Worm (Caenorhabditis elegans) whole organism, young adult: ENCODE data around the gene F01D5.10.

Experiments used
- F37B4.10 ChIP-seq: fragments of 200-800 bp; sonication (Bioruptor generic); IDR thresholded peaks from 2 replicates; pipeline ENCODE4 v1.3.6; 2022; ENCODE audit warnings: missing genetic modification characterization, missing compliant biosample characterization
- F39B2.1 ChIP-seq: fragments of 200-800 bp; sonication (Bioruptor generic); IDR thresholded peaks from 2 replicates; pipeline ENCODE4 v1.3.6; 2022; ENCODE audit warnings: missing genetic modification reagents, missing genetic modification characterization, missing compliant biosample characterization
- F55B11.4 ChIP-seq: sonication (generic microtip); optimal IDR thresholded peaks from 2 replicates; lab custom pipeline; 2016; ENCODE audit warnings: missing compliant biosample characterization, missing genetic modification characterization, borderline replicate concordance; ENCODE audit not compliant: insufficient read depth
- F57A8.1 ChIP-seq: fragments of 200-800 bp; sonication (Bioruptor generic); optimal IDR thresholded peaks from 2 replicates; lab custom pipeline; 2018; ENCODE audit warnings: mild to moderate bottlenecking, missing genetic modification characterization, moderate library complexity, missing compliant biosample characterization
- K11D2.4 ChIP-seq: fragments of 200-800 bp; sonication (Bioruptor generic); IDR thresholded peaks from 2 replicates; pipeline ENCODE4 v1.3.6; 2022; ENCODE audit warnings: missing genetic modification reagents, missing genetic modification characterization, missing compliant biosample characterization
- K12H6.12 ChIP-seq: fragments of 200-800 bp; sonication (Bioruptor generic); optimal IDR thresholded peaks from 2 replicates; lab custom pipeline; 2018; ENCODE audit warnings: mild to moderate bottlenecking, missing genetic modification characterization, missing compliant biosample characterization
- Y56A3A.18 ChIP-seq: fragments of 200-800 bp; sonication (Bioruptor generic); IDR thresholded peaks from 2 replicates; pipeline ENCODE4 v1.3.6; 2022; ENCODE audit warnings: missing genetic modification reagents, missing genetic modification characterization, missing compliant biosample characterization
- Y67H2A.10 ChIP-seq: fragments of 200-800 bp; sonication (Bioruptor generic); conservative IDR thresholded peaks from 2 replicates; pipeline ENCODE4 v1.3.6; 2022; ENCODE audit warnings: missing genetic modification reagents, missing genetic modification characterization, missing compliant biosample characterization
- aptf-2 ChIP-seq: fragments of 200-800 bp; sonication (Bioruptor generic); conservative IDR thresholded peaks from 2 replicates; pipeline ENCODE4 v1.3.6; 2022; ENCODE audit warnings: missing genetic modification reagents, missing genetic modification characterization, missing compliant biosample characterization
- atf-7 ChIP-seq: sonication (generic microtip); optimal IDR thresholded peaks from 2 replicates; lab custom pipeline; 2017; ENCODE audit warnings: mild to moderate bottlenecking, missing genetic modification characterization, missing compliant biosample characterization
- attf-5 ChIP-seq: fragments of 200-800 bp; sonication (Bioruptor generic); optimal IDR thresholded peaks from 2 replicates; lab custom pipeline; 2018; ENCODE audit warnings: mild to moderate bottlenecking, missing genetic modification characterization, missing compliant biosample characterization
- bed-2 ChIP-seq: fragments of 200-800 bp; sonication (Bioruptor generic); IDR thresholded peaks from 2 replicates; pipeline ENCODE4 v1.3.6; 2022; ENCODE audit warnings: missing genetic modification reagents, missing genetic modification characterization, missing compliant biosample characterization
- ccch-3 ChIP-seq: fragments of 200-800 bp; sonication (Bioruptor generic); optimal IDR thresholded peaks from 2 replicates; lab custom pipeline; 2018; ENCODE audit warnings: mild to moderate bottlenecking, missing genetic modification characterization, missing compliant biosample characterization
- cebp-2 ChIP-seq: fragments of 200-800 bp; sonication (Bioruptor generic); IDR thresholded peaks from 2 replicates; pipeline ENCODE4 v1.3.6; 2022; ENCODE audit warnings: missing genetic modification characterization, missing compliant biosample characterization
- ceh-27 ChIP-seq: fragments of 200-800 bp; sonication (Bioruptor generic); optimal IDR thresholded peaks from 2 replicates; lab custom pipeline; 2018; ENCODE audit warnings: mild to moderate bottlenecking, missing genetic modification characterization, moderate library complexity, missing compliant biosample characterization
- ceh-40 ChIP-seq: fragments of 200-800 bp; sonication (Bioruptor generic); IDR thresholded peaks from 2 replicates; pipeline ENCODE4 v1.3.6; 2022; ENCODE audit warnings: missing genetic modification characterization, missing compliant biosample characterization
- dox-1 ChIP-seq: fragments of 200-800 bp; sonication (Bioruptor generic); IDR thresholded peaks from 2 replicates; pipeline ENCODE4 v1.3.6; 2022; ENCODE audit warnings: missing genetic modification reagents, missing genetic modification characterization, missing compliant biosample characterization
- egl-44 ChIP-seq: fragments of 200-800 bp; sonication (Bioruptor generic); IDR thresholded peaks from 2 replicates; pipeline ENCODE4 v1.3.6; 2022; ENCODE audit warnings: missing genetic modification reagents, missing genetic modification characterization, missing compliant biosample characterization
- egrh-3 ChIP-seq: fragments of 200-800 bp; sonication (Bioruptor generic); IDR thresholded peaks from 2 replicates; pipeline ENCODE4 v1.3.6; 2022; ENCODE audit warnings: missing genetic modification reagents, missing genetic modification characterization, missing compliant biosample characterization
- ets-4 ChIP-seq: fragments of 200-800 bp; sonication (Bioruptor generic); optimal IDR thresholded peaks from 2 replicates; lab custom pipeline; 2018; ENCODE audit warnings: mild to moderate bottlenecking, missing genetic modification characterization, missing compliant biosample characterization
- hlh-26 ChIP-seq: fragments of 200-800 bp; sonication (Bioruptor generic); conservative IDR thresholded peaks from 2 replicates; pipeline ENCODE4 v1.3.6; 2022; ENCODE audit warnings: missing genetic modification reagents, missing genetic modification characterization, missing compliant biosample characterization
- hmg-1.2 ChIP-seq: fragments of 200-800 bp; sonication (Bioruptor generic); IDR thresholded peaks from 2 replicates; pipeline ENCODE4 v1.3.6; 2022; ENCODE audit warnings: missing genetic modification reagents, missing genetic modification characterization, missing compliant biosample characterization
- hmg-20 ChIP-seq: fragments of 200-800 bp; sonication (Bioruptor generic); IDR thresholded peaks from 2 replicates; pipeline ENCODE4 v1.3.6; 2022; ENCODE audit warnings: missing genetic modification reagents, missing genetic modification characterization, missing compliant biosample characterization
- hsf-1 ChIP-seq: fragments of 200-800 bp; sonication (Bioruptor generic); IDR thresholded peaks from 2 replicates; pipeline ENCODE4 v1.3.6; 2022; ENCODE audit warnings: missing genetic modification reagents, missing genetic modification characterization, missing compliant biosample characterization
- let-526 ChIP-seq: fragments of 200-800 bp; sonication (Bioruptor generic); IDR thresholded peaks from 2 replicates; pipeline ENCODE4 v1.3.6; 2022; ENCODE audit warnings: missing genetic modification reagents, missing genetic modification characterization, missing compliant biosample characterization
- lsl-1 ChIP-seq: fragments of 200-800 bp; sonication (Bioruptor generic); optimal IDR thresholded peaks from 2 replicates; lab custom pipeline; 2018; ENCODE audit warnings: mild to moderate bottlenecking, missing genetic modification characterization, moderate library complexity, missing compliant biosample characterization
- madf-6 ChIP-seq: fragments of 200-800 bp; sonication (Bioruptor generic); IDR thresholded peaks from 2 replicates; pipeline ENCODE4 v1.3.6; 2022; ENCODE audit warnings: missing genetic modification reagents, missing genetic modification characterization, missing compliant biosample characterization
- mxl-1 ChIP-seq: sonication (generic microtip); optimal IDR thresholded peaks from 2 replicates; lab custom pipeline; 2016; ENCODE audit warnings: missing genetic modification characterization, missing compliant biosample characterization
- nfya-2 ChIP-seq: fragments of 200-800 bp; sonication (Bioruptor generic); IDR thresholded peaks from 2 replicates; pipeline ENCODE4 v1.3.6; 2022; ENCODE audit warnings: missing genetic modification reagents, missing genetic modification characterization, missing compliant biosample characterization
- nhr-179 ChIP-seq: sonication (generic microtip); optimal IDR thresholded peaks from 2 replicates; lab custom pipeline; 2016; ENCODE audit warnings: mild to moderate bottlenecking, missing genetic modification characterization, missing compliant biosample characterization
- nhr-90 ChIP-seq: sonication (generic microtip); optimal IDR thresholded peaks from 2 replicates; lab custom pipeline; 2016; ENCODE audit warnings: missing genotype, mild to moderate bottlenecking, missing genetic modification characterization, missing compliant biosample characterization
- sdz-38 ChIP-seq: sonication (generic microtip); optimal IDR thresholded peaks from 2 replicates; lab custom pipeline; 2016; ENCODE audit warnings: missing genotype, missing genetic modification characterization, missing compliant biosample characterization
- snpc-1.1 ChIP-seq: sonication (generic microtip); optimal IDR thresholded peaks from 2 replicates; lab custom pipeline; 2017; ENCODE audit warnings: missing genetic modification characterization, mild to moderate bottlenecking, missing compliant biosample characterization, antibody characterized with exemption, moderate library complexity, missing genotype, missing genetic modification reagents; ENCODE audit not compliant: insufficient read depth
- snpc-4 ChIP-seq, 5 experiments: fragments of 150-350 bp in 1 of 5; sonication (generic microtip) in 4 of 5; optimal IDR thresholded peaks; 2 replicates each; lab custom pipeline; 2014 to 2018; ENCODE audit warnings: missing genetic modification characterization in 5 of 5, missing biosample characterization in 3 of 5, antibody characterized with exemption in 2 of 5, mild to moderate bottlenecking in 2 of 5, missing compliant biosample characterization in 2 of 5, missing genotype in 2 of 5, moderate library complexity in 2 of 5, missing genetic modification reagents in 1 of 5
- somi-1 ChIP-seq: fragments of 200-800 bp; sonication (Bioruptor generic); optimal IDR thresholded peaks from 2 replicates; lab custom pipeline; 2018; ENCODE audit warnings: mild to moderate bottlenecking, missing genetic modification characterization, missing compliant biosample characterization
- tbx-9 ChIP-seq: sonication (generic microtip); optimal IDR thresholded peaks from 2 replicates; lab custom pipeline; 2016; ENCODE audit warnings: borderline replicate concordance, missing genetic modification characterization, inconsistent platforms, missing compliant biosample characterization
- unc-62 ChIP-seq: fragments of 150-350 bp; optimal IDR thresholded peaks from 2 replicates; lab custom pipeline; 2014; ENCODE audit warnings: missing biosample characterization, missing genetic modification reagents, missing genetic modification characterization
- xnd-1 ChIP-seq: sonication (generic microtip); optimal IDR thresholded peaks from 2 replicates; lab custom pipeline; 2016; ENCODE audit warnings: missing genotype, missing genetic modification reagents, missing genetic modification characterization, missing compliant biosample characterization
- zfh-2 ChIP-seq: fragments of 200-800 bp; sonication (Bioruptor generic); conservative IDR thresholded peaks from 2 replicates; pipeline ENCODE4 v1.3.6; 2022; ENCODE audit warnings: missing genetic modification reagents, missing genetic modification characterization, missing compliant biosample characterization
- ztf-26 ChIP-seq: sonication (generic microtip); optimal IDR thresholded peaks from 2 replicates; lab custom pipeline; 2017; ENCODE audit warnings: missing genetic modification characterization, missing compliant biosample characterization
- ztf-3 ChIP-seq: fragments of 200-800 bp; sonication (Bioruptor generic); optimal IDR thresholded peaks from 2 replicates; lab custom pipeline; 2018; ENCODE audit warnings: mild to moderate bottlenecking, missing genetic modification characterization, missing compliant biosample characterization

F01D5.10 gene

DNA sequence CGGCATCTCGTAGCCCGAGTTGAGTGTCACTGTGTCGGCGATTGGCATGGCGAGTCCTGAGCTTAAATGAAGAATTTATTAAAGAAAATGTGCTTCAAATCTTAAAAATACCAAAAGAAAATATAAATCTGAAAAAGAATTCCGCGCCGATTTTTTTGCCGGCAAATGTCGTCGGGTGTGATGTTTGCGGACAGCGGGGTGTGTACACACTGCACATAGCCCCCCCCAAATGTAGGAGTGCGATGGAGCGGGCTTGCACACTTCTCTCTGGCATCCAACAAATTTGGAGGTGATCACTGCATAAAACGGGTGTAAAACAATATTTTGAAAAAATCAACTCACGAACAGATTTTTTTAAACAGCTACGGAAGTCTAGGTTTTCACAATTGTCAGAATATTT lies 45.0 kb downstream of the F01D5.10 start, which contains the start of gene Y39G8B.2 (continued):
- TF ChIP-seq aptf-2 (GFP tag; lab: Robert Waterston, UW) (no peak), ztf-3 (GFP tag; lab: Kevin White, UChicago) (no peak), nhr-90 (tag; lab: Kevin White, UChicago) (no peak), somi-1 (GFP tag; lab: Kevin White, UChicago) (no peak), hsf-1 (no peak), dox-1 (GFP tag; lab: Robert Waterston, UW) (no peak; the same call in 1 of the 2 replicates), nhr-179 (tag; lab: Kevin White, UChicago) (no peak), ccch-3 (GFP tag; lab: Kevin White, UChicago) (no peak), snpc-4 (GFP tag; optimal IDR thresholded peaks at IDR 0.05; lab: Kevin White, UChicago) (no peak), snpc-4 (tag; optimal IDR thresholded peaks at IDR 0.05; lab: Kevin White, UChicago) (peak in 1 of 4 experiments; percentile 74), ets-4 (GFP tag; lab: Kevin White, UChicago) (no peak), atf-7 (tag; lab: Kevin White, UChicago) (no peak), F55B11.4 (tag; lab: Kevin White, UChicago) (no peak), let-526 (no peak), zfh-2 (GFP tag; lab: Robert Waterston, UW) (peak; percentile 72), mxl-1 (tag; lab: Kevin White, UChicago) (no peak), xnd-1 (tag; lab: Kevin White, UChicago) (no peak), cebp-2 (no peak), F37B4.10 (GFP tag; lab: Robert Waterston, UW) (no peak), unc-62 (GFP tag; lab: Kevin White, UChicago) (no peak), hmg-1.2 (peak; percentile 72), Y56A3A.18 (no peak), lsl-1 (GFP tag; lab: Kevin White, UChicago) (no peak), F39B2.1 (GFP tag; lab: Robert Waterston, UW) (no peak), K11D2.4 (GFP tag; lab: Robert Waterston, UW) (peak; percentile 50; the same call in 1 of the 2 replicates), bed-2 (GFP tag; lab: Robert Waterston, UW) (no peak), hmg-20 (GFP tag; lab: Robert Waterston, UW) (no peak), F57A8.1 (GFP tag; lab: Kevin White, UChicago) (no peak), K12H6.12 (tag; lab: Kevin White, UChicago) (peak; percentile 65), egrh-3 (GFP tag; lab: Robert Waterston, UW) (peak; percentile 74), snpc-1.1 (tag; lab: Kevin White, UChicago) (no peak), ceh-40 (no peak), Y67H2A.10 (GFP tag; lab: Robert Waterston, UW) (no peak), ztf-26 (tag; lab: Kevin White, UChicago) (no peak), nfya-2 (GFP tag; lab: Robert Waterston, UW) (no peak), tbx-9 (tag; lab: Kevin White, UChicago) (no peak), hlh-26 (no peak), madf-6 (GFP tag; lab: Robert Waterston, UW) (no peak), egl-44 (GFP tag; lab: Robert Waterston, UW) (no peak), sdz-38 (tag; lab: Kevin White, UChicago) (no peak), ceh-27 (GFP tag; lab: Kevin White, UChicago) (peak; percentile 79), attf-5 (GFP tag; lab: Kevin White, UChicago) (peak; percentile 95)
